Worm (Caenorhabditis elegans) whole organism, L2 larva: Measurements from ENCODE around the gene dhs-18.

Experiments
- blmp-1 ChIP-seq: sonication (generic microtip); optimal IDR thresholded peaks from 2 replicates; lab custom pipeline; 2017; ENCODE audit warnings: missing genetic modification characterization, mild to moderate bottlenecking, missing compliant biosample characterization, antibody characterized with exemption, moderate library complexity; ENCODE audit not compliant: insufficient read depth
- ceh-16 ChIP-seq: fragments of 150-350 bp; optimal IDR thresholded peaks from 2 replicates; lab custom pipeline; 2014; ENCODE audit warnings: missing biosample characterization, missing genetic modification characterization
- mbf-1 ChIP-seq: sonication (generic microtip); optimal IDR thresholded peaks from 2 replicates; lab custom pipeline; 2017; ENCODE audit warnings: missing biosample characterization, missing genetic modification characterization
- nhr-10 ChIP-seq: sonication (generic microtip); optimal IDR thresholded peaks from 2 replicates; lab custom pipeline; 2017; ENCODE audit warnings: missing biosample characterization, missing genetic modification characterization
- nhr-11 ChIP-seq: fragments of 150-350 bp; optimal IDR thresholded peaks from 2 replicates; lab custom pipeline; 2014; ENCODE audit warnings: missing biosample characterization, missing genetic modification characterization
- nhr-77 ChIP-seq: fragments of 150-350 bp; optimal IDR thresholded peaks from 2 replicates; lab custom pipeline; 2014; ENCODE audit warnings: missing biosample characterization, missing genetic modification characterization
- unc-62 ChIP-seq: fragments of 150-350 bp; optimal IDR thresholded peaks from 2 replicates; lab custom pipeline; 2014; ENCODE audit warnings: missing biosample characterization, missing genetic modification reagents, missing genetic modification characterization

ce11 chrV:11078104-11078724 lies 31.6 kb upstream of the dhs-18 start, which contains the start of gene act-2:
- TF ChIP-seq nhr-11 = no peak
- no peak for TF ChIP-seq nhr-77 (tag; lab: Kevin White, UChicago)
- peak; percentile 57 for TF ChIP-seq blmp-1
- no peak for TF ChIP-seq mbf-1 (tag; lab: Kevin White, UChicago)
- no peak for TF ChIP-seq unc-62
- peak; percentile 64 for TF ChIP-seq ceh-16 (tag; lab: Kevin White, UChicago)
- no peak for TF ChIP-seq nhr-10 (tag; lab: Kevin White, UChicago)
